Fruit fly (Drosophila melanogaster): Measurements from ENCODE around the gene jp.

Gene jp

dm6 chr2L:9498185-9498984 is 68.2 kb downstream of the jp start (continued):
- TF ChIP-seq H15 (GFP tag; IDR thresholded peaks at IDR 0.05) (peak; percentile 56; the same call in 1 of the 3 replicates), ro (GFP tag; IDR thresholded peaks at IDR 0.05) (peak; percentile 24; the same call in 1 of the 2 replicates), hbn (GFP tag; IDR thresholded peaks at IDR 0.05; ENCODE audit: partially characterized antibody) (no peak), CG9215 (GFP tag; IDR thresholded peaks at IDR 0.05) (no peak; the same call in 1 of the 2 replicates), dpn (GFP tag; optimal IDR thresholded peaks at IDR 0.05) (peak; percentile 57 to 64), ttk (GFP tag; IDR thresholded peaks at IDR 0.05) (peak; percentile 49; the same call in 1 of the 2 replicates), esg (GFP tag; conservative IDR thresholded peaks at IDR 0.05) (0 out of 2 replicates have a peak, but pooled peaks have one; percentile 34), aop (GFP tag; IDR thresholded peaks at IDR 0.05) (no peak), Chrac-16 (GFP tag; optimal IDR thresholded peaks at IDR 0.05) (peak; percentile 47), Asciz (GFP tag; optimal IDR thresholded peaks at IDR 0.05) (peak; percentile 50), Dad (GFP tag; optimal IDR thresholded peaks at IDR 0.05) (peak; percentile 38), NC2α (GFP tag; optimal IDR thresholded peaks at IDR 0.05) (no peak), gsb (GFP tag; IDR thresholded peaks at IDR 0.05) (peak; percentile 23; the same call in 1 of the 2 replicates), slou (GFP tag; optimal IDR thresholded peaks at IDR 0.05) (peak; percentile 30), chif (GFP tag; optimal IDR thresholded peaks at IDR 0.05) (peak; percentile 30 to 68), CG18619 (GFP tag; optimal IDR thresholded peaks at IDR 0.05) (peak; percentile 38), sens (GFP tag) (peak; percentile 93), CG14965 (GFP tag; optimal IDR thresholded peaks at IDR 0.05; ENCODE audit: borderline replicate concordance) (peak; percentile 20), otp (GFP tag; IDR thresholded peaks at IDR 0.05) (peak; percentile 53; the same call in 1 of the 3 replicates), CG2678 (tag; optimal IDR thresholded peaks at IDR 0.05) (peak; percentile 78), NK7.1 (GFP tag; optimal IDR thresholded peaks at IDR 0.05) (peak; percentile 41), Ravus (GFP tag; IDR thresholded peaks at IDR 0.05) (peak; percentile 18; the same call in 1 of the 2 replicates), hb (GFP tag; IDR thresholded peaks at IDR 0.05; ENCODE audit: partially characterized antibody) (no peak), ash1 (GFP tag; optimal IDR thresholded peaks at IDR 0.05) (no peak), CG8388 (GFP tag; optimal IDR thresholded peaks at IDR 0.05) (peak; percentile 29), sc (optimal IDR thresholded peaks at IDR 0.05) (no peak), sc (GFP tag; optimal IDR thresholded peaks at IDR 0.05) (peak; percentile 24), Elba2 (GFP tag; optimal IDR thresholded peaks at IDR 0.05) (no peak), crp (GFP tag; optimal IDR thresholded peaks at IDR 0.05) (no peak), CG6689 (GFP tag; IDR thresholded peaks at IDR 0.05) (peak; percentile 70), HLH54F (GFP tag; optimal IDR thresholded peaks at IDR 0.05) (peak; percentile 38), p53 (GFP tag; optimal IDR thresholded peaks at IDR 0.05) (no peak), tgo (GFP tag; IDR thresholded peaks at IDR 0.05) (peak; percentile 75), CG12236 (GFP tag; optimal IDR thresholded peaks at IDR 0.05) (no peak), MESR4 (GFP tag; optimal IDR thresholded peaks at IDR 0.05) (no peak), lab (GFP tag; optimal IDR thresholded peaks at IDR 0.05) (peak; percentile 71), Med (GFP tag) (peak; percentile 91), jigr1 (GFP tag; IDR thresholded peaks at IDR 0.05) (no peak), br (optimal IDR thresholded peaks at IDR 0.05) (no peak), CG2199 (GFP tag; IDR thresholded peaks at IDR 0.05) (0 out of 3 replicates have a peak, but pooled peaks have one; percentile 14), CG3995 (GFP tag; optimal IDR thresholded peaks at IDR 0.05) (no peak), ato (GFP tag; IDR thresholded peaks at IDR 0.05; ENCODE audit: partially characterized antibody) (no peak), Oaz (GFP tag; IDR thresholded peaks at IDR 0.05) (0 out of 2 replicates have a peak, but pooled peaks have one; percentile 37), Myb (GFP tag; optimal IDR thresholded peaks at IDR 0.05) (peak; percentile 27), CG18764 (GFP tag; optimal IDR thresholded peaks at IDR 0.05) (peak; percentile 27), zf30C (GFP tag; optimal IDR thresholded peaks at IDR 0.05) (no peak), kah (GFP tag; optimal IDR thresholded peaks at IDR 0.05) (no peak), gfzf (GFP tag; optimal IDR thresholded peaks at IDR 0.05) (no peak), CG12769 (tag; optimal IDR thresholded peaks at IDR 0.05) (peak; percentile 73), gsb-n (tag; optimal IDR thresholded peaks at IDR 0.05) (no peak)

Measured in whole organism, embryonic.